Fruit fly (Drosophila melanogaster) whole organism, embryonic: Measurements from ENCODE around the gene CG6048.

Source experiments
- CG7357 ChIP-seq: fragments of 200-800 bp; sonication (Bioruptor generic); IDR thresholded peaks from 3 replicates; pipeline ENCODE4 v1.3.6; 2022; ENCODE audit warnings: missing biosample characterization, missing genetic modification characterization
- Dbx ChIP-seq: fragments of 200-800 bp; sonication (Bioruptor generic); IDR thresholded peaks from 3 replicates; pipeline ENCODE4 v1.3.6; 2022; ENCODE audit warnings: missing biosample characterization, missing genetic modification characterization
- Ptx1 ChIP-seq: fragments of 200-800 bp; sonication (Bioruptor generic); IDR thresholded peaks from 2 replicates; pipeline ENCODE4 v1.3.6; 2022; ENCODE audit warnings: missing biosample characterization, missing genetic modification characterization
- danr ChIP-seq: fragments of 200-800 bp; sonication (Bioruptor generic); IDR thresholded peaks from 2 replicates; pipeline ENCODE4 v1.3.6; 2022; ENCODE audit warnings: missing biosample characterization, missing genetic modification characterization
- gem ChIP-seq: fragments of 200-800 bp; sonication (Bioruptor generic); optimal IDR thresholded peaks from 2 replicates; lab custom pipeline; 2019; ENCODE audit warnings: missing biosample characterization, mild to moderate bottlenecking, missing genetic modification characterization, moderate library complexity
- ind ChIP-seq: fragments of 200-800 bp; sonication (Bioruptor generic); optimal IDR thresholded peaks from 3 replicates; lab custom pipeline; 2016; ENCODE audit warnings: missing biosample characterization, missing genetic modification characterization
- lola ChIP-seq, 3 experiments: fragments of >200 bp in 2 of 3; fragments of 200-800 bp in 1 of 3; sonication (Bioruptor generic) in 1 of 3; optimal IDR thresholded peaks; 2 replicates each; lab custom pipeline; 2017 to 2019; ENCODE audit warnings: missing biosample characterization in 3 of 3, missing genetic modification characterization in 3 of 3, mild to moderate bottlenecking in 1 of 3, moderate library complexity in 1 of 3
- z ChIP-seq: fragments of 200-800 bp; sonication (Bioruptor generic); IDR thresholded peaks from 3 replicates; pipeline ENCODE4 v1.3.6; 2022; ENCODE audit warnings: missing biosample characterization, missing genetic modification characterization

- TF ChIP-seq CG7357 (GFP tag; lab: Robert Waterston, UW) = no peak
- no peak; the same call in 1 of the 2 replicates for TF ChIP-seq Ptx1 (GFP tag; lab: Robert Waterston, UW)
- no peak for TF ChIP-seq danr (GFP tag; lab: Robert Waterston, UW)
- TF ChIP-seq z (GFP tag; lab: Robert Waterston, UW) = no peak
- TF ChIP-seq gem (tag; lab: Kevin White, UChicago) = peak; percentile 21
- TF ChIP-seq Dbx (GFP tag; lab: Robert Waterston, UW) = no peak
- no peak for TF ChIP-seq ind (GFP tag; lab: Kevin White, UChicago)
- TF ChIP-seq lola (GFP tag; optimal IDR thresholded peaks at IDR 0.05; lab: Kevin White, UChicago) = no peak
Observed at dm6 chrX:5932345-5932995, 19.9 kb upstream of the CG6048 start.
